Fruit fly (Drosophila melanogaster) whole organism, embryonic: ENCODE data around the gene CG4020.

Experiments used
- Abd-B ChIP-seq: fragments of 200-800 bp; sonication (Bioruptor generic); optimal IDR thresholded peaks from 2 replicates; lab custom pipeline; 2018; ENCODE audit warnings: missing biosample characterization, mild to moderate bottlenecking, missing genetic modification characterization, moderate library complexity
- Awh ChIP-seq: fragments of 200-800 bp; sonication (Bioruptor generic); IDR thresholded peaks from 2 replicates; pipeline ENCODE4, ENCODE4 v1.3.6; 2022; ENCODE audit warnings: missing biosample characterization, missing genetic modification characterization
- CG10565 ChIP-seq: fragments of 200-800 bp; sonication (Bioruptor generic); optimal IDR thresholded peaks from 3 replicates; lab custom pipeline; 2016; ENCODE audit warnings: missing biosample characterization, mild to moderate bottlenecking, missing genetic modification characterization
- CG11504 ChIP-seq: fragments of 200-800 bp; sonication (Bioruptor generic); optimal IDR thresholded peaks from 3 replicates; lab custom pipeline; 2019; ENCODE audit warnings: missing biosample characterization, mild to moderate bottlenecking, missing genetic modification characterization, moderate library complexity
- CG1233 ChIP-seq: fragments of 200-800 bp; sonication (Bioruptor generic); optimal IDR thresholded peaks from 4 replicates; lab custom pipeline; 2018; ENCODE audit warnings: missing biosample characterization, mild to moderate bottlenecking, missing genetic modification characterization
- CG13123 ChIP-seq: fragments of 200-800 bp; sonication (Bioruptor generic); optimal IDR thresholded peaks from 2 replicates; lab custom pipeline; 2016; ENCODE audit warnings: missing biosample characterization, missing genetic modification characterization
- CG14965 ChIP-seq: fragments of 200-800 bp; sonication (Bioruptor generic); optimal IDR thresholded peaks from 2 replicates; lab custom pipeline; 2016; ENCODE audit warnings: missing biosample characterization, missing genetic modification characterization, borderline replicate concordance
- CG17612 ChIP-seq: fragments of 200-800 bp; sonication (Bioruptor generic); IDR thresholded peaks from 2 replicates; pipeline ENCODE4 v1.3.6; 2022; ENCODE audit warnings: missing biosample characterization, missing genetic modification characterization
- CG1792 ChIP-seq: fragments of 200-800 bp; sonication (Bioruptor generic); optimal IDR thresholded peaks from 2 replicates; lab custom pipeline; 2016; ENCODE audit warnings: missing biosample characterization, missing genetic modification characterization
- CG2129 ChIP-seq: fragments of 200-800 bp; sonication (Bioruptor generic); IDR thresholded peaks from 2 replicates; pipeline ENCODE4 v1.3.6; 2022; ENCODE audit warnings: missing biosample characterization, missing genetic modification characterization; ENCODE audit not compliant: partially characterized antibody
- CG30403 ChIP-seq: fragments of 200-800 bp; sonication (Bioruptor generic); optimal IDR thresholded peaks from 3 replicates; lab custom pipeline; 2016; ENCODE audit warnings: missing biosample characterization, missing genetic modification characterization
- CG3163 ChIP-seq: fragments of 200-800 bp; sonication (Bioruptor generic); optimal IDR thresholded peaks from 3 replicates; lab custom pipeline; 2016; ENCODE audit warnings: missing biosample characterization, missing genetic modification characterization
- CG4404 ChIP-seq: fragments of 200-800 bp; sonication (Bioruptor generic); IDR thresholded peaks from 2 replicates; pipeline ENCODE4 v1.3.6; 2022; ENCODE audit warnings: missing biosample characterization, missing genetic modification characterization
- CG4820 ChIP-seq: fragments of 200-800 bp; sonication (Bioruptor generic); optimal IDR thresholded peaks from 3 replicates; lab custom pipeline; 2016; ENCODE audit warnings: missing biosample characterization, missing genetic modification characterization
- CG6765 ChIP-seq: fragments of 200-800 bp; sonication (Bioruptor generic); optimal IDR thresholded peaks from 3 replicates; lab custom pipeline; 2017; ENCODE audit warnings: missing biosample characterization, mild to moderate bottlenecking, missing genetic modification characterization
- CG6791 ChIP-seq: fragments of 200-800 bp; sonication (Bioruptor generic); IDR thresholded peaks from 3 replicates; pipeline ENCODE4 v1.3.6; 2022; ENCODE audit warnings: missing biosample characterization, missing genetic modification characterization; ENCODE audit not compliant: partially characterized antibody
- CG9932 ChIP-seq: fragments of 200-800 bp; sonication (Bioruptor generic); IDR thresholded peaks from 2 replicates; pipeline ENCODE4 v1.3.6; 2022; ENCODE audit warnings: missing biosample characterization, missing genetic modification characterization
- D19A ChIP-seq: fragments of 200-800 bp; optimal IDR thresholded peaks from 3 replicates; lab custom pipeline; 2019; ENCODE audit warnings: missing biosample characterization, mild to moderate bottlenecking, missing genetic modification characterization, moderate library complexity
- Deaf1 ChIP-seq: fragments of 200-800 bp; optimal IDR thresholded peaks from 3 replicates; lab custom pipeline; 2019; ENCODE audit warnings: missing biosample characterization, mild to moderate bottlenecking, missing genetic modification characterization, moderate library complexity
- Doc3 ChIP-seq: fragments of 200-800 bp; sonication (Bioruptor generic); IDR thresholded peaks from 3 replicates; pipeline ENCODE4 v1.3.6; 2022; ENCODE audit warnings: missing biosample characterization, missing genetic modification characterization; ENCODE audit not compliant: partially characterized antibody
- Gsc ChIP-seq: fragments of 200-800 bp; sonication (Bioruptor generic); IDR thresholded peaks from 2 replicates; pipeline ENCODE4 v1.3.6; 2022; ENCODE audit warnings: missing biosample characterization, missing genetic modification characterization
- Hmx ChIP-seq: fragments of 200-800 bp; sonication (Bioruptor generic); optimal IDR thresholded peaks from 2 replicates; lab custom pipeline; 2016; ENCODE audit warnings: missing biosample characterization, missing genetic modification characterization
- Lpt ChIP-seq: fragments of >200 bp; optimal IDR thresholded peaks from 2 replicates; lab custom pipeline; 2018; ENCODE audit warnings: missing biosample characterization, missing genetic modification characterization
- MBD-R2 ChIP-seq: fragments of 200-800 bp; sonication (Bioruptor generic); IDR thresholded peaks from 2 replicates; pipeline ENCODE4 v1.3.6; 2022; ENCODE audit warnings: missing biosample characterization, missing genetic modification characterization
- Opbp ChIP-seq: fragments of 200-800 bp; sonication (Bioruptor generic); IDR thresholded peaks from 3 replicates; pipeline ENCODE4 v1.3.6; 2022; ENCODE audit warnings: missing biosample characterization, missing genetic modification characterization; ENCODE audit not compliant: partially characterized antibody
- Pdp1 ChIP-seq, 2 experiments: fragments of 200-800 bp; sonication (Bioruptor generic); optimal IDR thresholded peaks; 3 replicates each; lab custom pipeline; 2016; ENCODE audit warnings: missing biosample characterization in 2 of 2, missing genetic modification characterization in 2 of 2, mild to moderate bottlenecking in 1 of 2, moderate library complexity in 1 of 2
- Rfx ChIP-seq: fragments of 200-800 bp; sonication (Bioruptor generic); IDR thresholded peaks from 2 replicates; pipeline ENCODE4 v1.3.6; 2022; ENCODE audit warnings: missing biosample characterization, missing genetic modification characterization
- Sox102F ChIP-seq: fragments of 200-800 bp; sonication (Bioruptor generic); optimal IDR thresholded peaks from 2 replicates; lab custom pipeline; 2018; ENCODE audit warnings: missing biosample characterization, mild to moderate bottlenecking, missing genetic modification characterization, moderate library complexity
- Spps ChIP-seq: fragments of 200-800 bp; sonication (Bioruptor generic); optimal IDR thresholded peaks from 2 replicates; lab custom pipeline; 2018; ENCODE audit warnings: missing biosample characterization, mild to moderate bottlenecking, missing genetic modification characterization
- ab ChIP-seq: fragments of 200-800 bp; sonication (Bioruptor generic); optimal IDR thresholded peaks from 2 replicates; lab custom pipeline; 2016; ENCODE audit warnings: missing biosample characterization, missing genetic modification characterization
- aop ChIP-seq: fragments of 200-800 bp; sonication (Bioruptor generic); IDR thresholded peaks from 2 replicates; pipeline ENCODE4 v1.3.6; 2022; ENCODE audit warnings: missing biosample characterization, missing genetic modification characterization
- ase ChIP-seq: fragments of 200-800 bp; sonication (Bioruptor generic); IDR thresholded peaks from 3 replicates; pipeline ENCODE4 v1.3.6; 2022; ENCODE audit warnings: missing biosample characterization, missing genetic modification characterization
- az2 ChIP-seq: fragments of 200-800 bp; sonication (Bioruptor generic); optimal IDR thresholded peaks from 3 replicates; lab custom pipeline; 2016; ENCODE audit warnings: missing biosample characterization, missing genetic modification characterization
- bbx ChIP-seq: fragments of 200-800 bp; sonication (Bioruptor generic); IDR thresholded peaks from 2 replicates; pipeline ENCODE4 v1.3.6; 2022; ENCODE audit warnings: missing biosample characterization, missing genetic modification characterization; ENCODE audit not compliant: partially characterized antibody
- bigmax ChIP-seq: fragments of 200-800 bp; sonication (Bioruptor generic); optimal IDR thresholded peaks from 2 replicates; lab custom pipeline; 2018; ENCODE audit warnings: missing biosample characterization, mild to moderate bottlenecking, missing genetic modification characterization
- bowl ChIP-seq: fragments of 200-800 bp; sonication (Bioruptor generic); IDR thresholded peaks from 2 replicates; pipeline ENCODE4 v1.3.6; 2022; ENCODE audit warnings: missing biosample characterization, missing genetic modification characterization
- chinmo ChIP-seq: fragments of 200-800 bp; sonication (Bioruptor generic); IDR thresholded peaks from 4 replicates; pipeline ENCODE4 v1.3.6; 2022; ENCODE audit warnings: missing biosample characterization, missing genetic modification characterization; ENCODE audit not compliant: partially characterized antibody
- ci ChIP-seq: fragments of 200-800 bp; sonication (Bioruptor generic); IDR thresholded peaks from 3 replicates; pipeline ENCODE4 v1.3.6; 2022; ENCODE audit warnings: missing biosample characterization, missing genetic modification characterization
- danr ChIP-seq: fragments of 200-800 bp; sonication (Bioruptor generic); IDR thresholded peaks from 2 replicates; pipeline ENCODE4 v1.3.6; 2022; ENCODE audit warnings: missing biosample characterization, missing genetic modification characterization
- disco-r ChIP-seq: fragments of 200-800 bp; sonication (Bioruptor generic); optimal IDR thresholded peaks from 2 replicates; lab custom pipeline; 2016; ENCODE audit warnings: missing biosample characterization, missing genetic modification characterization
- luna ChIP-seq: fragments of 200-800 bp; sonication (Bioruptor generic); optimal IDR thresholded peaks from 2 replicates; lab custom pipeline; 2016; ENCODE audit warnings: missing biosample characterization, missing genetic modification characterization
- mld ChIP-seq: fragments of 200-800 bp; sonication (Bioruptor generic); IDR thresholded peaks from 3 replicates; pipeline ENCODE4 v1.3.6; 2022; ENCODE audit warnings: missing biosample characterization, missing genetic modification characterization; ENCODE audit not compliant: partially characterized antibody
- nerfin-2 ChIP-seq: fragments of 200-800 bp; sonication (Bioruptor generic); IDR thresholded peaks from 2 replicates; pipeline ENCODE4 v1.3.6; 2022; ENCODE audit warnings: missing biosample characterization, missing genetic modification characterization; ENCODE audit not compliant: partially characterized antibody
- nmo ChIP-seq: fragments of 200-800 bp; sonication (Bioruptor generic); optimal IDR thresholded peaks from 2 replicates; lab custom pipeline; 2018; ENCODE audit warnings: missing biosample characterization, mild to moderate bottlenecking, missing genetic modification characterization, moderate library complexity
- prd ChIP-seq, 3 experiments: fragments of >200 bp in 2 of 3; fragments of 200-800 bp in 1 of 3; sonication (Bioruptor generic) in 1 of 3; optimal IDR thresholded peaks in 2 of 3; IDR thresholded peaks in 1 of 3; 2 replicates in 2 of 3; 3 replicates in 1 of 3; pipeline versions ENCODE4 v1.3.6 to Lab custom; 2017 to 2022; ENCODE audit warnings: missing biosample characterization in 1 of 3, missing genetic modification characterization in 1 of 3
- tio ChIP-seq: fragments of 200-800 bp; sonication (Bioruptor generic); optimal IDR thresholded peaks from 2 replicates; lab custom pipeline; 2017; ENCODE audit warnings: missing biosample characterization, missing genetic modification characterization, inconsistent platforms
- trem ChIP-seq: fragments of 200-800 bp; optimal IDR thresholded peaks from 3 replicates; lab custom pipeline; 2019; ENCODE audit warnings: missing biosample characterization, mild to moderate bottlenecking, missing genetic modification characterization, moderate library complexity
- unpg ChIP-seq: fragments of 200-800 bp; sonication (Bioruptor generic); optimal IDR thresholded peaks from 3 replicates; lab custom pipeline; 2018; ENCODE audit warnings: missing biosample characterization, mild to moderate bottlenecking, missing genetic modification characterization, moderate library complexity

CG4020 gene

DNA sequence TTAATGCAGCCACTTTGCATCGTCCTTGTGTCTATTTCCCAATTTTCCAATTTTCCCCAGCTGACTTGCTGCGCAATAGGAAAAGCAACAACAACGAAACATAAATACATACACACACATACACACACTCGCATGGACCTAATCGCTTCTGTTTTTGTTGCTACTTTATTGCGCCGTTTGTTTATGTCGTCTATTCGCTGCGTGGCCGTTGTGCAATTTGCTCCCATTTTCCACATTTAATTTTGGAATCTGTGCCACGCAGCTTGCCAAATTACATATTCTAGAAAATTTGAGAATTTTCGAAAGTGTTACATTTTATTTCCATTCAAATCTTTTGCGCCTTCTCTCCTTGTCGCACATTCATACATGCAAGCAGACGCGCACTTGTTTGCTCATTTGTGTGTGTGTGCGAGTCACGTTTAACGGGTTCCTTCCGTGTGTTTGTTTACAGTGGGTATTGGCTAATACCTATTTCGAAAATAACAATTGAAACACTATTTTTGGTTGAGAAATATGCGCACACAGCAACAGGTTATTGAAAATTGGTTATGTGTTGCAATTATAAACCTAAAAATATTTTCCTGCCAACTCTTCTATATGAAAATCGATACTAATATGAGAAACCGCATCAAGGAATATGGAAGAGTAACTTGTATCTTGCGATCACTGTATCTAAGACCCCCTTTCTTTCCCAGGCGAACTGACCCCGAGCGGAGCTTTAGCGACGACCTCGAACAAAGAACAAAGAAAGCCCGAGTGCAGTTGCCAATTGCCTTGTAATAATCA, 25.2 kb upstream of the CG4020 start (continued):
- peak; percentile 38 for TF ChIP-seq CG1792 (GFP tag; lab: Kevin White, UChicago)
- no peak for TF ChIP-seq Lpt (GFP tag; lab: Kevin White, UChicago)
- no peak for TF ChIP-seq disco-r (GFP tag; lab: Kevin White, UChicago)
- no peak for TF ChIP-seq ase (GFP tag; lab: Robert Waterston, UW)
- TF ChIP-seq CG6791: no peak
- TF ChIP-seq MBD-R2 (GFP tag; lab: Robert Waterston, UW): no peak
- TF ChIP-seq CG4820 (GFP tag; lab: Kevin White, UChicago): peak; percentile 29
- TF ChIP-seq Doc3 (GFP tag; lab: Robert Waterston, UW): no peak
- no peak for TF ChIP-seq CG2129 (GFP tag; lab: Robert Waterston, UW)
- no peak for TF ChIP-seq CG3163 (GFP tag; lab: Kevin White, UChicago)
- no peak for TF ChIP-seq luna (GFP tag; lab: Kevin White, UChicago)
- peak; percentile 36 for TF ChIP-seq az2 (GFP tag; lab: Kevin White, UChicago)
- TF ChIP-seq CG6765 (GFP tag; lab: Kevin White, UChicago): peak; percentile 30
- TF ChIP-seq bbx (GFP tag; lab: Robert Waterston, UW): no peak
- TF ChIP-seq ci (GFP tag; lab: Robert Waterston, UW): peak; percentile 60; the same call in 2 of the 3 replicates
- TF ChIP-seq CG10565 (GFP tag; lab: Kevin White, UChicago): no peak
- peak; percentile 52 for TF ChIP-seq CG11504 (tag; lab: Kevin White, UChicago)
- TF ChIP-seq unpg (GFP tag; lab: Kevin White, UChicago): peak; percentile 43
- TF ChIP-seq Deaf1 (tag; lab: Kevin White, UChicago): peak; percentile 52
- peak; percentile 22 for TF ChIP-seq nmo
- TF ChIP-seq CG4404 (GFP tag; lab: Robert Waterston, UW): no peak
- peak; percentile 6 for TF ChIP-seq Spps (tag; lab: Kevin White, UChicago)
- TF ChIP-seq Rfx (GFP tag; lab: Robert Waterston, UW): peak; percentile 72
- peak; percentile 58; the same call in 1 of the 4 replicates for TF ChIP-seq chinmo (GFP tag; lab: Robert Waterston, UW)
- peak; percentile 52 for TF ChIP-seq Sox102F (GFP tag; lab: Kevin White, UChicago)
- TF ChIP-seq Awh (GFP tag; lab: Robert Waterston, UW): no peak
- TF ChIP-seq Gsc (GFP tag; lab: Robert Waterston, UW): no peak
- TF ChIP-seq nerfin-2 (GFP tag; lab: Robert Waterston, UW): no peak
- TF ChIP-seq Abd-B (GFP tag; lab: Kevin White, UChicago): peak; percentile 43
- peak; percentile 52 for TF ChIP-seq CG30403
- TF ChIP-seq tio: no peak
- peak; percentile 19 for TF ChIP-seq D19A
- peak; percentile 18 for TF ChIP-seq trem (tag; lab: Kevin White, UChicago)
- no peak for TF ChIP-seq Opbp (GFP tag; lab: Robert Waterston, UW)
- no peak for TF ChIP-seq CG14965 (GFP tag; lab: Kevin White, UChicago)
- no peak for TF ChIP-seq aop (GFP tag; lab: Robert Waterston, UW)
- TF ChIP-seq Hmx: no peak
- TF ChIP-seq danr (GFP tag; lab: Robert Waterston, UW): no peak
- TF ChIP-seq CG13123: peak; percentile 31
- TF ChIP-seq prd (optimal IDR thresholded peaks at IDR 0.05; lab: Kevin White, UChicago): no peak
- peak; percentile 55; the same call in 2 of the 3 replicates for TF ChIP-seq prd (GFP tag; IDR thresholded peaks at IDR 0.05; lab: Robert Waterston, UW)
- no peak for TF ChIP-seq mld (GFP tag; lab: Robert Waterston, UW)
- TF ChIP-seq Pdp1 (GFP tag; optimal IDR thresholded peaks at IDR 0.05; lab: Kevin White, UChicago): peak in 1 of 2 experiments; percentile 89
- no peak for TF ChIP-seq bigmax (GFP tag; lab: Kevin White, UChicago)
- no peak for TF ChIP-seq bowl (GFP tag; lab: Robert Waterston, UW)
- TF ChIP-seq CG9932 (GFP tag; lab: Robert Waterston, UW): peak; percentile 57
- peak; percentile 18 for TF ChIP-seq CG1233 (GFP tag; lab: Kevin White, UChicago)
- TF ChIP-seq ab (GFP tag; lab: Kevin White, UChicago): no peak
- no peak for TF ChIP-seq CG17612 (GFP tag; lab: Robert Waterston, UW)
